Fruit fly (Drosophila melanogaster): Measurements from ENCODE around the gene CG5114.

The CG5114 gene

DNA sequence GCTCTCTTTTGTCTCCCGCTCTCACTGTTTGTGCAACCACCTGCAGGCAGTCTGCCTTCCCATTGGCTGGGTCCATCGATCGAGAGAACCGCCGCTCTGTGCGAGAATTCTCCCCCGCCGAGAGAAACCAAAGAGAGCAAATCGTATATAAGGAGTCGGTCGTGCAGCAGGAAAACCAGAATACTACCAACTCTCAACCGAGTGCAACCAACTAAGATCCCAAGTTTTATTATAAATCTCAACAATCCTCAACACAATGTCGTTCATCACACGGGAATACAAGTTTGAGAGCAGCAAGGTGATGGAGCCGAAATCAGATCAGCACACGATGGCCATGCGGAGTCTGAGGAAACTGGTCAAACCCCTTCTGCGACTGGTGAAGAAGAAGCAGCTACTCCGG lies 13.5 kb upstream of the CG5114 start, which contains the start of gene Tom (continued):
- TF ChIP-seq CG15479 (GFP tag; optimal IDR thresholded peaks at IDR 0.05) (peak; percentile 91), CG14441 (GFP tag; IDR thresholded peaks at IDR 0.05) (no peak), CG18764 (GFP tag; optimal IDR thresholded peaks at IDR 0.05) (no peak), CG13296 (GFP tag; optimal IDR thresholded peaks at IDR 0.05) (no peak), NC2α (GFP tag; optimal IDR thresholded peaks at IDR 0.05) (no peak), CG2889 (GFP tag; IDR thresholded peaks at IDR 0.05) (no peak), Sox102F (GFP tag; optimal IDR thresholded peaks at IDR 0.05) (no peak), Mes4 (GFP tag; optimal IDR thresholded peaks at IDR 0.05) (no peak), CG17912 (GFP tag; optimal IDR thresholded peaks at IDR 0.05) (no peak), Chrac-16 (GFP tag; optimal IDR thresholded peaks at IDR 0.05) (no peak), fd64A (GFP tag; optimal IDR thresholded peaks at IDR 0.05) (no peak), CG14050 (GFP tag; IDR thresholded peaks at IDR 0.05) (no peak), CG12769 (tag; optimal IDR thresholded peaks at IDR 0.05) (no peak), CG10147 (GFP tag; optimal IDR thresholded peaks at IDR 0.05) (no peak), ssp (GFP tag; IDR thresholded peaks at IDR 0.05) (no peak), Deaf1 (tag; optimal IDR thresholded peaks at IDR 0.05) (peak; percentile 13), ERR (GFP tag; optimal IDR thresholded peaks at IDR 0.05) (no peak), az2 (GFP tag; optimal IDR thresholded peaks at IDR 0.05) (no peak), unc-4 (GFP tag; IDR thresholded peaks at IDR 0.05; ENCODE audit: partially characterized antibody) (no peak), CG12744 (GFP tag; optimal IDR thresholded peaks at IDR 0.05) (no peak), Aef1 (GFP tag; IDR thresholded peaks at IDR 0.05) (no peak), seq (GFP tag; IDR thresholded peaks at IDR 0.05) (no peak), CG6272 (GFP tag; IDR thresholded peaks at IDR 0.05) (no peak), CG16863 (GFP tag; optimal IDR thresholded peaks at IDR 0.05) (no peak), sd (tag; optimal IDR thresholded peaks at IDR 0.05) (no peak), sens (GFP tag) (peak; percentile 65), CG10565 (GFP tag; optimal IDR thresholded peaks at IDR 0.05) (no peak), Hmr (GFP tag; optimal IDR thresholded peaks at IDR 0.05) (no peak), Ets65A (GFP tag) (no peak), HLHmδ (GFP tag; optimal IDR thresholded peaks at IDR 0.05) (no peak), CG1792 (GFP tag; optimal IDR thresholded peaks at IDR 0.05) (no peak), CG4360 (GFP tag; IDR thresholded peaks at IDR 0.05) (no peak), Adf1 (GFP tag; IDR thresholded peaks at IDR 0.05) (no peak), Xrp1 (GFP tag; IDR thresholded peaks at IDR 0.05) (no peak), CG8089 (GFP tag; optimal IDR thresholded peaks at IDR 0.05) (no peak), CG14014 (GFP tag; IDR thresholded peaks at IDR 0.05) (no peak), CG6175 (GFP tag; IDR thresholded peaks at IDR 0.05) (no peak), lmd (GFP tag; IDR thresholded peaks at IDR 0.05) (no peak), CG17186 (GFP tag; optimal IDR thresholded peaks at IDR 0.05) (no peak), CG12659 (GFP tag; optimal IDR thresholded peaks at IDR 0.05) (no peak), Meics (GFP tag; optimal IDR thresholded peaks at IDR 0.05) (no peak), yki (optimal IDR thresholded peaks at IDR 0.05) (peak; percentile 93), D19B (GFP tag; optimal IDR thresholded peaks at IDR 0.05) (no peak), kah (GFP tag; optimal IDR thresholded peaks at IDR 0.05) (peak; percentile 99), fd3F (GFP tag; optimal IDR thresholded peaks at IDR 0.05) (no peak), wor (GFP tag; IDR thresholded peaks at IDR 0.05) (no peak), CG7928 (GFP tag; optimal IDR thresholded peaks at IDR 0.05) (no peak), Fer2 (tag; optimal IDR thresholded peaks at IDR 0.05) (no peak), CG15601 (tag; optimal IDR thresholded peaks at IDR 0.05) (no peak), CG2678 (tag; optimal IDR thresholded peaks at IDR 0.05) (no peak), CG32767 (GFP tag; IDR thresholded peaks at IDR 0.05) (no peak), Optix (GFP tag; IDR thresholded peaks at IDR 0.05) (no peak), Awh (GFP tag; IDR thresholded peaks at IDR 0.05) (no peak)

All from whole organism, embryonic.